Fruit fly (Drosophila melanogaster) whole organism, pupa: ENCODE data around the gene mRpL30.

Experiments used
- CG10348 ChIP-seq: fragments of 200-800 bp; sonication (Bioruptor generic); IDR thresholded peaks from 2 replicates; pipeline ENCODE4 v1.3.6; 2022; ENCODE audit warnings: missing biosample characterization, missing genetic modification characterization
- CG15710 ChIP-seq: fragments of 200-800 bp; sonication (Bioruptor generic); optimal IDR thresholded peaks from 2 replicates; lab custom pipeline; 2018; ENCODE audit warnings: missing biosample characterization, mild to moderate bottlenecking, missing genetic modification characterization, moderate library complexity
- CG9948 ChIP-seq: fragments of 200-800 bp; sonication (Bioruptor generic); optimal IDR thresholded peaks from 2 replicates; lab custom pipeline; 2018; ENCODE audit warnings: missing biosample characterization, mild to moderate bottlenecking, missing genetic modification characterization, moderate library complexity
- D1 ChIP-seq: fragments of 200-800 bp; sonication (Bioruptor generic); optimal IDR thresholded peaks from 2 replicates; lab custom pipeline; 2018; ENCODE audit warnings: missing biosample characterization, mild to moderate bottlenecking, missing genetic modification characterization, moderate library complexity
- Ets98B ChIP-seq: fragments of 200-800 bp; sonication (Bioruptor generic); IDR thresholded peaks from 2 replicates; pipeline ENCODE4 v1.3.6; 2022; ENCODE audit warnings: missing biosample characterization, missing genetic modification characterization
- Pif1B ChIP-seq: fragments of 200-800 bp; sonication (Bioruptor generic); optimal IDR thresholded peaks from 3 replicates; lab custom pipeline; 2016; ENCODE audit warnings: missing biosample characterization, missing genetic modification characterization
- fd96Ca ChIP-seq: fragments of 200-800 bp; sonication (Bioruptor generic); IDR thresholded peaks from 3 replicates; pipeline ENCODE4 v1.3.6; 2022; ENCODE audit warnings: missing biosample characterization, missing genetic modification characterization
- rn ChIP-seq: fragments of 200-800 bp; sonication (Bioruptor generic); IDR thresholded peaks from 2 replicates; pipeline ENCODE4 v1.3.6; 2022; ENCODE audit warnings: missing biosample characterization, missing genetic modification characterization

DNA sequence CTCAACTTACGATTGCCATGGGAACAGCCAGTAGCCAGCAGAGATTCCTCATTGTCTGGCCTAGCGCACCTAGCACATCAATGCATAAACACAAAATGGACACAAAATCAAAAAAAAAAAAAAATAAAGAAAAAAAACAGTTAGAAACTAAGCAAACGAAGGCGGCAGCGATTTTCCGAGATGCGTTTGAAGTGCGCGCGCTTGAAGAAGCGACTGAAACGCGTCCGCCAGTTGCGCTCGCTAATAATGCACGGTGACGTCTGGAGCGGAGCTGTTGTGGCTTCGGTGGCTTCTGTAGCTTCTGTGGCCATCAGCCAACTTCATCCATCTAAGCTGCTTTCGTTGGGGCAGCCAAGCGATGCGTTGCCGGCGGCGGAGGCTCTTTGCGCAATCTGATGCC lies 6.7 kb downstream of the mRpL30 start, which contains the start of gene CG15473:
- TF ChIP-seq rn (GFP tag; lab: Robert Waterston, UW) = no peak
- TF ChIP-seq fd96Ca (GFP tag; lab: Robert Waterston, UW) = no peak
- TF ChIP-seq CG10348 (GFP tag; lab: Robert Waterston, UW) = no peak
- no peak for TF ChIP-seq CG15710 (tag; lab: Kevin White, UChicago)
- TF ChIP-seq D1 = no peak
- no peak for TF ChIP-seq CG9948 (tag; lab: Kevin White, UChicago)
- no peak for TF ChIP-seq Pif1B (GFP tag; lab: Kevin White, UChicago)
- no peak for TF ChIP-seq Ets98B
